Fruit fly (Drosophila melanogaster) whole organism, embryonic: ENCODE measurements around the gene Pisd.

Experiments
- Ada2b ChIP-seq: fragments of 200-800 bp; sonication (Bioruptor generic); IDR thresholded peaks from 2 replicates; pipeline ENCODE4 v1.3.6; 2022; ENCODE audit warnings: missing biosample characterization, missing genetic modification characterization
- Bgb ChIP-seq: fragments of 200-800 bp; sonication (Bioruptor generic); IDR thresholded peaks from 2 replicates; pipeline ENCODE4 v1.3.6; 2022; ENCODE audit warnings: missing biosample characterization, missing genetic modification characterization; ENCODE audit not compliant: partially characterized antibody
- Blimp-1 ChIP-seq: fragments of 200-800 bp; sonication (Bioruptor generic); optimal IDR thresholded peaks from 3 replicates; lab custom pipeline; 2018; ENCODE audit warnings: missing biosample characterization, missing genetic modification characterization, mild to moderate bottlenecking, moderate library complexity, missing genetic modification reagents
- CG11085 ChIP-seq: fragments of 200-800 bp; sonication (Bioruptor generic); IDR thresholded peaks from 2 replicates; pipeline ENCODE4 v1.3.6; 2022; ENCODE audit warnings: missing biosample characterization, missing genetic modification characterization
- CG11093 ChIP-seq: fragments of 200-800 bp; sonication (Bioruptor generic); IDR thresholded peaks from 3 replicates; pipeline ENCODE4 v1.3.6; 2022; ENCODE audit warnings: missing biosample characterization, missing genetic modification characterization
- CG11247 ChIP-seq: fragments of 200-800 bp; sonication (Bioruptor generic); IDR thresholded peaks from 2 replicates; pipeline ENCODE4 v1.3.6; 2022; ENCODE audit warnings: missing biosample characterization, missing genetic modification characterization
- CG12104 ChIP-seq: fragments of 200-800 bp; sonication (Bioruptor generic); optimal IDR thresholded peaks from 3 replicates; lab custom pipeline; 2016; ENCODE audit warnings: missing biosample characterization, missing genetic modification characterization
- CG12391 ChIP-seq: fragments of 200-800 bp; sonication (Bioruptor generic); optimal IDR thresholded peaks from 3 replicates; lab custom pipeline; 2018; ENCODE audit warnings: missing biosample characterization, mild to moderate bottlenecking, missing genetic modification characterization, moderate library complexity
- CG13894 ChIP-seq: fragments of 200-800 bp; sonication (Bioruptor generic); optimal IDR thresholded peaks from 3 replicates; lab custom pipeline; 2018; ENCODE audit warnings: missing biosample characterization, mild to moderate bottlenecking, missing genetic modification characterization, moderate library complexity
- CG15011 ChIP-seq: fragments of 200-800 bp; sonication (Bioruptor generic); optimal IDR thresholded peaks from 3 replicates; lab custom pipeline; 2018; ENCODE audit warnings: missing biosample characterization, mild to moderate bottlenecking, missing genetic modification characterization
- CG1529 ChIP-seq: fragments of 200-800 bp; sonication (Bioruptor generic); optimal IDR thresholded peaks from 3 replicates; lab custom pipeline; 2018; ENCODE audit warnings: missing biosample characterization, missing genetic modification characterization
- CG15514 ChIP-seq: fragments of 200-800 bp; sonication (Bioruptor generic); optimal IDR thresholded peaks from 3 replicates; lab custom pipeline; 2017; ENCODE audit warnings: missing biosample characterization, missing genetic modification characterization, mild to moderate bottlenecking, moderate library complexity, missing genetic modification reagents
- CG17186 ChIP-seq: fragments of 200-800 bp; sonication (Bioruptor generic); optimal IDR thresholded peaks from 3 replicates; lab custom pipeline; 2017; ENCODE audit warnings: missing biosample characterization, missing genetic modification reagents, missing genetic modification characterization
- CG18011 ChIP-seq: fragments of 200-800 bp; sonication (Bioruptor generic); optimal IDR thresholded peaks from 2 replicates; lab custom pipeline; 2017; ENCODE audit warnings: missing biosample characterization, missing genetic modification characterization, mild to moderate bottlenecking, moderate library complexity, missing genotype
- CG18262 ChIP-seq: fragments of 200-800 bp; optimal IDR thresholded peaks from 3 replicates; lab custom pipeline; 2019; ENCODE audit warnings: missing biosample characterization, mild to moderate bottlenecking, missing genetic modification characterization, moderate library complexity
- CG33213 ChIP-seq: fragments of 200-800 bp; sonication (Bioruptor generic); optimal IDR thresholded peaks from 3 replicates; lab custom pipeline; 2016; ENCODE audit warnings: missing biosample characterization, missing genetic modification characterization
- CG5180 ChIP-seq: fragments of 200-800 bp; sonication (Bioruptor generic); optimal IDR thresholded peaks from 3 replicates; lab custom pipeline; 2017; ENCODE audit warnings: missing biosample characterization, missing genetic modification characterization, mild to moderate bottlenecking, moderate library complexity, missing genetic modification reagents
- CG6272 ChIP-seq: fragments of 200-800 bp; sonication (Bioruptor generic); IDR thresholded peaks from 2 replicates; pipeline ENCODE4 v1.3.6; 2022; ENCODE audit warnings: missing biosample characterization, missing genetic modification characterization
- CG7786 ChIP-seq: fragments of 200-800 bp; sonication (Bioruptor generic); optimal IDR thresholded peaks from 2 replicates; lab custom pipeline; 2016; ENCODE audit warnings: missing biosample characterization, missing genetic modification characterization
- CG8924 ChIP-seq: fragments of 200-800 bp; optimal IDR thresholded peaks from 3 replicates; lab custom pipeline; 2019; ENCODE audit warnings: missing biosample characterization, mild to moderate bottlenecking, missing genetic modification characterization, moderate library complexity
- CG9215 ChIP-seq: fragments of 200-800 bp; sonication (Bioruptor generic); IDR thresholded peaks from 2 replicates; pipeline ENCODE4 v1.3.6; 2022; ENCODE audit warnings: missing biosample characterization, missing genetic modification characterization
- CrebB ChIP-seq: fragments of 200-800 bp; sonication (Bioruptor generic); optimal IDR thresholded peaks from 3 replicates; lab custom pipeline; 2018; ENCODE audit warnings: missing biosample characterization, mild to moderate bottlenecking, missing genetic modification characterization
- HLHmδ ChIP-seq: fragments of 200-800 bp; sonication (Bioruptor generic); optimal IDR thresholded peaks from 2 replicates; lab custom pipeline; 2018; ENCODE audit warnings: missing biosample characterization, mild to moderate bottlenecking, missing genetic modification characterization, moderate library complexity
- Hand ChIP-seq: fragments of 200-800 bp; sonication (Bioruptor generic); optimal IDR thresholded peaks from 2 replicates; lab custom pipeline; 2017; ENCODE audit warnings: mild to moderate bottlenecking, missing biosample characterization, missing genetic modification reagents, missing genetic modification characterization
- Lpt ChIP-seq: fragments of >200 bp; optimal IDR thresholded peaks from 2 replicates; lab custom pipeline; 2018; ENCODE audit warnings: missing biosample characterization, missing genetic modification characterization
- MTF-1 ChIP-seq: fragments of 200-800 bp; sonication (Bioruptor generic); optimal IDR thresholded peaks from 2 replicates; lab custom pipeline; 2018; ENCODE audit warnings: missing biosample characterization, mild to moderate bottlenecking, missing genetic modification characterization, borderline replicate concordance
- Neu2 ChIP-seq: fragments of 200-800 bp; sonication (Bioruptor generic); optimal IDR thresholded peaks from 3 replicates; lab custom pipeline; 2016; ENCODE audit warnings: missing biosample characterization, missing genetic modification characterization, borderline replicate concordance
- Opbp ChIP-seq: fragments of 200-800 bp; sonication (Bioruptor generic); IDR thresholded peaks from 3 replicates; pipeline ENCODE4 v1.3.6; 2022; ENCODE audit warnings: missing biosample characterization, missing genetic modification characterization; ENCODE audit not compliant: partially characterized antibody
- Ravus ChIP-seq: fragments of 200-800 bp; sonication (Bioruptor generic); IDR thresholded peaks from 2 replicates; pipeline ENCODE4 v1.3.6; 2022; ENCODE audit warnings: missing biosample characterization, missing genetic modification characterization
- Six4 ChIP-seq: fragments of 200-800 bp; sonication (Bioruptor generic); optimal IDR thresholded peaks from 2 replicates; lab custom pipeline; 2016; ENCODE audit warnings: missing biosample characterization, missing genetic modification characterization
- Xbp1 ChIP-seq: fragments of 200-800 bp; sonication (Bioruptor generic); optimal IDR thresholded peaks from 3 replicates; lab custom pipeline; 2016; ENCODE audit warnings: missing biosample characterization, mild to moderate bottlenecking, missing genetic modification characterization
- ap ChIP-seq: fragments of 200-800 bp; sonication (Bioruptor generic); IDR thresholded peaks from 2 replicates; pipeline ENCODE4 v1.3.6; 2022; ENCODE audit warnings: missing biosample characterization, missing genetic modification characterization
- ase ChIP-seq: fragments of 200-800 bp; sonication (Bioruptor generic); IDR thresholded peaks from 3 replicates; pipeline ENCODE4 v1.3.6; 2022; ENCODE audit warnings: missing biosample characterization, missing genetic modification characterization
- az2 ChIP-seq: fragments of 200-800 bp; sonication (Bioruptor generic); optimal IDR thresholded peaks from 3 replicates; lab custom pipeline; 2016; ENCODE audit warnings: missing biosample characterization, missing genetic modification characterization
- bbx ChIP-seq: fragments of 200-800 bp; sonication (Bioruptor generic); IDR thresholded peaks from 2 replicates; pipeline ENCODE4 v1.3.6; 2022; ENCODE audit warnings: missing biosample characterization, missing genetic modification characterization; ENCODE audit not compliant: partially characterized antibody
- bowl ChIP-seq: fragments of 200-800 bp; sonication (Bioruptor generic); IDR thresholded peaks from 2 replicates; pipeline ENCODE4 v1.3.6; 2022; ENCODE audit warnings: missing biosample characterization, missing genetic modification characterization
- cg ChIP-seq: fragments of 200-800 bp; sonication (Bioruptor generic); optimal IDR thresholded peaks from 3 replicates; lab custom pipeline; 2019; ENCODE audit warnings: missing biosample characterization, mild to moderate bottlenecking, missing genetic modification characterization, moderate library complexity
- chif ChIP-seq, 2 experiments: fragments of 200-800 bp; sonication (Bioruptor generic); optimal IDR thresholded peaks; 3 replicates each; lab custom pipeline; 2016; ENCODE audit warnings: missing biosample characterization in 2 of 2, missing genetic modification characterization in 2 of 2
- chm ChIP-seq: fragments of 200-800 bp; sonication (Bioruptor generic); IDR thresholded peaks from 2 replicates; pipeline ENCODE4 v1.3.6; 2022; ENCODE audit warnings: missing biosample characterization, missing genetic modification characterization
- dm ChIP-seq: fragments of 200-800 bp; sonication (Bioruptor generic); optimal IDR thresholded peaks from 3 replicates; lab custom pipeline; 2016; ENCODE audit warnings: missing biosample characterization, missing genetic modification characterization
- dmrt99B ChIP-seq: fragments of 200-800 bp; sonication (Bioruptor generic); optimal IDR thresholded peaks from 2 replicates; lab custom pipeline; 2018; ENCODE audit warnings: missing biosample characterization, mild to moderate bottlenecking, missing genetic modification characterization, moderate library complexity
- eyg ChIP-seq: fragments of 200-800 bp; sonication (Bioruptor generic); optimal IDR thresholded peaks from 3 replicates; lab custom pipeline; 2016; ENCODE audit warnings: missing biosample characterization, missing genetic modification characterization
- grn ChIP-seq: fragments of 200-800 bp; sonication (Bioruptor generic); optimal IDR thresholded peaks from 3 replicates; lab custom pipeline; 2017; ENCODE audit warnings: missing biosample characterization, missing genetic modification characterization
- h ChIP-seq: fragments of >200 bp; optimal IDR thresholded peaks from 2 replicates; lab custom pipeline; 2017
- maf-S ChIP-seq: fragments of 200-800 bp; sonication (Bioruptor generic); optimal IDR thresholded peaks from 2 replicates; lab custom pipeline; 2016; ENCODE audit warnings: missing biosample characterization, missing genetic modification characterization
- nau ChIP-seq: fragments of 200-800 bp; sonication (Bioruptor generic); optimal IDR thresholded peaks from 3 replicates; lab custom pipeline; 2017; ENCODE audit warnings: missing biosample characterization, mild to moderate bottlenecking, missing genetic modification characterization, missing genetic modification reagents
- nom ChIP-seq: fragments of 200-800 bp; sonication (Bioruptor generic); optimal IDR thresholded peaks from 2 replicates; lab custom pipeline; 2017; ENCODE audit warnings: missing biosample characterization, missing genetic modification characterization, mild to moderate bottlenecking, moderate library complexity, missing genetic modification reagents
- pfk ChIP-seq: fragments of 200-800 bp; sonication (Bioruptor generic); optimal IDR thresholded peaks from 2 replicates; lab custom pipeline; 2018; ENCODE audit warnings: missing biosample characterization, mild to moderate bottlenecking, missing genetic modification characterization, moderate library complexity
- pho ChIP-seq: fragments of 200-800 bp; sonication (Bioruptor generic); optimal IDR thresholded peaks from 2 replicates; lab custom pipeline; 2016; ENCODE audit warnings: missing biosample characterization, missing genetic modification characterization
- tgo ChIP-seq: fragments of 200-800 bp; sonication (Bioruptor generic); IDR thresholded peaks from 3 replicates; pipeline ENCODE4 v1.3.6; 2022; ENCODE audit warnings: missing biosample characterization, missing genetic modification characterization
- vnd ChIP-seq: fragments of 200-800 bp; sonication (Bioruptor generic); IDR thresholded peaks from 3 replicates; pipeline ENCODE4 v1.3.6; 2022; ENCODE audit warnings: missing biosample characterization, missing genetic modification characterization; ENCODE audit not compliant: partially characterized antibody

Pisd gene

DNA sequence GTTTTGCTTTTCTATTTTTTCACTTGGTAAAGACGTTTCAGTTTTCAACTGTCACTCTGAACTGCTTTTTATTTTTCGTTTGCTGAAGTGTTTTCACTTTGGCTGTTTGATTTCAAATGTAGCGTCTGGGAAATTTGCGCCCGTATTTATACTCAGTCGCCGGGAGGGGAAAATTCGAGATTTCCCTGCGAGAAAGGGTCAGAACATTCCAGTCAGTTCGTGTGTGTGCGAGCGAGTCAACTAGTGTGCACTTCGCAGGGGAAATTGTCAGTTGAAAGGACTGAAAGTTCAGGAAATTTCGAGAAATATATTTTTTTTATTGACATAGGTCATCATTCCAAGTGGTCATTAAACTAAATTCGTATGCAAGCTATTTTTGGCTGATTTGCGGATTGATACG lies 6.6 kb downstream of the Pisd start, which contains the start of gene Hsp68 (continued):
- TF ChIP-seq Six4 (GFP tag; lab: Kevin White, UChicago), result no peak
- TF ChIP-seq CG15514 (GFP tag; lab: Kevin White, UChicago), result no peak
- TF ChIP-seq MTF-1 (GFP tag; lab: Kevin White, UChicago), result peak; percentile 25
- TF ChIP-seq pho (GFP tag; lab: Kevin White, UChicago), result no peak
- no peak for TF ChIP-seq Bgb (GFP tag; lab: Robert Waterston, UW)
- TF ChIP-seq nau (GFP tag; lab: Kevin White, UChicago), result no peak
- no peak for TF ChIP-seq CG6272
- TF ChIP-seq vnd (GFP tag; lab: Robert Waterston, UW), result no peak; the same call in 2 of the 3 replicates
- no peak for TF ChIP-seq CG9215
- TF ChIP-seq CG13894 (tag; lab: Kevin White, UChicago), result peak; percentile 83
- TF ChIP-seq Lpt (GFP tag; lab: Kevin White, UChicago), result no peak
- no peak for TF ChIP-seq bowl (GFP tag; lab: Robert Waterston, UW)
- no peak for TF ChIP-seq ase
- TF ChIP-seq maf-S (GFP tag; lab: Kevin White, UChicago), result no peak
- no peak for TF ChIP-seq chm (GFP tag; lab: Robert Waterston, UW)
- TF ChIP-seq grn (GFP tag; lab: Kevin White, UChicago), result no peak
- peak; percentile 91 for TF ChIP-seq nom (GFP tag; lab: Kevin White, UChicago)
- 0 out of 3 replicates have a peak, but pooled peaks have one; percentile 28 for TF ChIP-seq Opbp (GFP tag; lab: Robert Waterston, UW)
- TF ChIP-seq h (lab: Kevin White, UChicago), result no peak
- TF ChIP-seq CG15011, result no peak
- TF ChIP-seq CG33213 (GFP tag; lab: Kevin White, UChicago), result no peak
- no peak for TF ChIP-seq CG12391
- no peak for TF ChIP-seq Ada2b (GFP tag; lab: Robert Waterston, UW)
- TF ChIP-seq CG5180 (GFP tag; lab: Kevin White, UChicago), result no peak
- no peak for TF ChIP-seq ap (GFP tag; lab: Robert Waterston, UW)
- no peak for TF ChIP-seq Xbp1 (GFP tag; lab: Kevin White, UChicago)
- TF ChIP-seq CG11093 (GFP tag; lab: Robert Waterston, UW), result no peak
- no peak for TF ChIP-seq CG11247 (GFP tag; lab: Robert Waterston, UW)
- peak; percentile 0 for TF ChIP-seq CG1529 (GFP tag; lab: Kevin White, UChicago)
- TF ChIP-seq CG12104 (GFP tag; lab: Kevin White, UChicago), result no peak
- TF ChIP-seq CG8924, result peak; percentile 34
- TF ChIP-seq chif (GFP tag; optimal IDR thresholded peaks at IDR 0.05; lab: Kevin White, UChicago), result no peak
- no peak for TF ChIP-seq Neu2
- TF ChIP-seq pfk (GFP tag; lab: Kevin White, UChicago), result no peak
- TF ChIP-seq bbx, result peak; percentile 69; the same call in 1 of the 2 replicates
- TF ChIP-seq CG18262 (tag; lab: Kevin White, UChicago), result peak; percentile 15
- no peak for TF ChIP-seq CG7786
- no peak for TF ChIP-seq dmrt99B (tag; lab: Kevin White, UChicago)
- no peak for TF ChIP-seq CG17186 (GFP tag; lab: Kevin White, UChicago)
- TF ChIP-seq CG18011 (GFP tag; lab: Kevin White, UChicago), result no peak
- TF ChIP-seq Hand (GFP tag; lab: Kevin White, UChicago), result no peak
- TF ChIP-seq HLHmδ (GFP tag; lab: Kevin White, UChicago), result peak; percentile 2
- TF ChIP-seq CrebB (tag; lab: Kevin White, UChicago), result no peak
- no peak for TF ChIP-seq dm
- no peak for TF ChIP-seq Ravus (GFP tag; lab: Robert Waterston, UW)
- no peak for TF ChIP-seq eyg (GFP tag; lab: Kevin White, UChicago)
- no peak for TF ChIP-seq CG11085
- TF ChIP-seq az2, result no peak
- TF ChIP-seq cg (GFP tag; lab: Kevin White, UChicago), result peak; percentile 10
- TF ChIP-seq tgo, result no peak
- TF ChIP-seq Blimp-1, result no peak
